Worm (Caenorhabditis elegans): Measurements from ENCODE around the gene C33H5.2.

The C33H5.2 gene

ce11 chrIV:7824649-7825048 lies 19.8 kb downstream of the C33H5.2 start:
- TF ChIP-seq blmp-1 (tag; optimal IDR thresholded peaks at IDR 0.05) (no peak), mab-5 (tag; optimal IDR thresholded peaks at IDR 0.05) (no peak), snpc-4 (tag; optimal IDR thresholded peaks at IDR 0.05) (no peak), nhr-76 (tag; optimal IDR thresholded peaks at IDR 0.05) (no peak), ceh-43 (GFP tag; optimal IDR thresholded peaks at IDR 0.05) (no peak), unc-39 (tag; optimal IDR thresholded peaks at IDR 0.05) (no peak), lin-32 (GFP tag; optimal IDR thresholded peaks at IDR 0.05) (no peak), bed-3 (GFP tag; optimal IDR thresholded peaks at IDR 0.05) (no peak), sem-2 (GFP tag; optimal IDR thresholded peaks at IDR 0.05) (no peak), nhr-2 (tag; optimal IDR thresholded peaks at IDR 0.05) (no peak), nhr-28 (tag; optimal IDR thresholded peaks at IDR 0.05) (no peak), ceh-39 (tag; optimal IDR thresholded peaks at IDR 0.05) (no peak), ham-2 (GFP tag; optimal IDR thresholded peaks at IDR 0.05) (no peak), elt-3 (tag; optimal IDR thresholded peaks at IDR 0.05) (no peak), ceh-83 (GFP tag; optimal IDR thresholded peaks at IDR 0.05) (no peak), sptf-1 (tag; optimal IDR thresholded peaks at IDR 0.05) (no peak), flh-1 (GFP tag; optimal IDR thresholded peaks at IDR 0.05) (no peak), ces-1 (GFP tag; optimal IDR thresholded peaks at IDR 0.05) (no peak), elt-1 (tag; optimal IDR thresholded peaks at IDR 0.05; ENCODE audit: borderline replicate concordance, insufficient read depth) (no peak)

- TF ChIP-seq unc-62 (GFP tag; optimal IDR thresholded peaks at IDR 0.05) (no peak), flh-1 (GFP tag; optimal IDR thresholded peaks at IDR 0.05) (no peak), ces-1 (GFP tag; optimal IDR thresholded peaks at IDR 0.05) (no peak), lsy-2 (tag; optimal IDR thresholded peaks at IDR 0.05) (no peak), M03D4.4 (tag; optimal IDR thresholded peaks at IDR 0.05) (no peak), nhr-12 (tag; optimal IDR thresholded peaks at IDR 0.05) (no peak), elt-3 (tag; optimal IDR thresholded peaks at IDR 0.05) (no peak), pha-4 (tag; optimal IDR thresholded peaks at IDR 0.05) (no peak), drap-1 (GFP tag; optimal IDR thresholded peaks at IDR 0.05) (no peak), bed-3 (GFP tag; optimal IDR thresholded peaks at IDR 0.05) (no peak), mab-5 (tag; optimal IDR thresholded peaks at IDR 0.05) (no peak), snpc-4 (tag; optimal IDR thresholded peaks at IDR 0.05) (no peak)
Observed at ce11 chrIV:7829275-7829938, 24.6 kb downstream of the C33H5.2 start, which contains the start of gene C06A6.4. TSS of gene C06A6.4 (minus strand) at chrIV:7829298.

- TF ChIP-seq ces-1 (GFP tag; optimal IDR thresholded peaks at IDR 0.05) (peak; percentile 8), M03D4.4 (tag; optimal IDR thresholded peaks at IDR 0.05) (no peak)
Observed at ce11 chrIV:7830151-7830550, 25.3 kb downstream of the C33H5.2 start, which contains the start of gene mvb-12. TSS of gene mvb-12 (plus strand) at chrIV:7830525.

DNA sequence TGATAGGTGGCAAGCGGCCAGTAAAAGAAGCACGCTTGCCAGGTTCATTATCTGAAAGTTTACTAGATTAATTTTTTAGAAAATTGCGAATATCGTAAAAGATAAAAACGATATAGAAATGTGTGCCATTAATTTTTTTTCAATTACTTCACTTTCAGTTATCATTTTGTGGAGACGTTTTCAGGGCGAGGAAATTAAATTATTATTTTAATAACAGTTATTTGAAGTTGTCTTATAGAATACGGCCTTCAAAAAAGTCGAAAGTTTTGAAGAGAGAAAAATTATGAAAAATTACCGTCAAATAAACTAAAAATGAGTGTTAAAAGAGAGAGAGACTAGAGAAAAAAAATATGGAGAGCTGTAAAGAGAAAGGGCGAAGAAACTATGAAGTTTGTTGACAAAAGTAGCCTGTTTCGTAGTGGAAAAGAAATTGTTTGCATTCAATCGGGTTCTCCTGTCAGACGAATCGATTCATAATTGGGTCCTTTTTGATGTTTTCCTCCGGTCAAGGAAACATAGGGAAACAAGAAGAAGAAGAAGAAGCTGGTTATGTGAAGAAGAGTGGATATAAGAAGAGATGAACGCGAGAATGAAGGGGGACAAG lies 29.9 kb downstream of the C33H5.2 start, which contains the start of gene erp-44.2:
TSS of gene erp-44.2 (minus strand) at position 51 of the 604 bp plus-strand sequence.
- TF ChIP-seq lin-32 (GFP tag; optimal IDR thresholded peaks at IDR 0.05): no peak
- no peak for TF ChIP-seq mab-5 (tag; optimal IDR thresholded peaks at IDR 0.05)
- TF ChIP-seq sptf-1 (tag; optimal IDR thresholded peaks at IDR 0.05): no peak
- TF ChIP-seq ham-2 (GFP tag; optimal IDR thresholded peaks at IDR 0.05): no peak
- no peak for TF ChIP-seq ztf-11 (tag; optimal IDR thresholded peaks at IDR 0.05)
- no peak for TF ChIP-seq mep-1 (tag; optimal IDR thresholded peaks at IDR 0.05)
- no peak for TF ChIP-seq drap-1 (GFP tag; optimal IDR thresholded peaks at IDR 0.05)
- TF ChIP-seq nhr-2 (tag; optimal IDR thresholded peaks at IDR 0.05): no peak
- no peak for TF ChIP-seq ces-1 (GFP tag; optimal IDR thresholded peaks at IDR 0.05)
- no peak for TF ChIP-seq unc-120 (tag; optimal IDR thresholded peaks at IDR 0.05; ENCODE audit: poor library complexity, severe bottlenecking)
- no peak for TF ChIP-seq ceh-39 (tag; optimal IDR thresholded peaks at IDR 0.05)
- no peak for TF ChIP-seq ceh-83 (GFP tag; optimal IDR thresholded peaks at IDR 0.05)

DNA sequence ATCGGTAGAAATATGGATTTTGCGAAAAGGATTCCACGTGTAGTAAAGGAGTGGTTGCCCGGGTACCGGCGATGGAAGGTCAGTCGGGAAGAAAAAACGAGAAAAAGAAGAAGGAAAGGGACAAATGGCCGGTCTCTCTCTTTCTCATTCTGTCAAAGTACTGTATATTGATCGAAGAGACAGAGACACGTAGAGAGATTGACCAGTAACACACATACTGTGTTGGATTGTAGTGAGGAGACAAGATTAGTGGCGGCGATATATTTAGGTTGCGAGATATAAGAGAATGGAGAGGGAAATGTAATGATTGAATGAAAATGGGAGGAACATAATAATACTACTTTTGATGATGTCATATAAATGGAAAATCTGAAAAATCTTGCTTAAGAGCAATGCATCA lies 31.2 kb downstream of the C33H5.2 start:
- TF ChIP-seq pha-4 (tag; optimal IDR thresholded peaks at IDR 0.05) (no peak), nhr-2 (tag; optimal IDR thresholded peaks at IDR 0.05) (peak; percentile 88), bed-3 (GFP tag; optimal IDR thresholded peaks at IDR 0.05) (no peak), lsy-2 (tag; optimal IDR thresholded peaks at IDR 0.05) (no peak), unc-120 (tag; optimal IDR thresholded peaks at IDR 0.05; ENCODE audit: poor library complexity, severe bottlenecking) (no peak), drap-1 (GFP tag; optimal IDR thresholded peaks at IDR 0.05) (no peak), blmp-1 (tag; optimal IDR thresholded peaks at IDR 0.05) (no peak), ceh-83 (GFP tag; optimal IDR thresholded peaks at IDR 0.05) (no peak), mep-1 (tag; optimal IDR thresholded peaks at IDR 0.05) (peak; percentile 15), elt-3 (tag; optimal IDR thresholded peaks at IDR 0.05) (no peak), lin-32 (GFP tag; optimal IDR thresholded peaks at IDR 0.05) (no peak), nhr-237 (tag; optimal IDR thresholded peaks at IDR 0.05) (no peak), nhr-76 (tag; optimal IDR thresholded peaks at IDR 0.05) (no peak), ham-2 (GFP tag; optimal IDR thresholded peaks at IDR 0.05) (no peak), mab-5 (tag; optimal IDR thresholded peaks at IDR 0.05) (no peak), unc-39 (tag; optimal IDR thresholded peaks at IDR 0.05) (no peak), ces-1 (GFP tag; optimal IDR thresholded peaks at IDR 0.05) (no peak), M03D4.4 (tag; optimal IDR thresholded peaks at IDR 0.05) (no peak), ceh-39 (tag; optimal IDR thresholded peaks at IDR 0.05) (peak; percentile 23), flh-1 (GFP tag; optimal IDR thresholded peaks at IDR 0.05) (no peak), ztf-11 (tag; optimal IDR thresholded peaks at IDR 0.05) (no peak), mls-2 (tag; optimal IDR thresholded peaks at IDR 0.05) (peak; percentile 20), sptf-1 (tag; optimal IDR thresholded peaks at IDR 0.05) (no peak)
